Worm (Caenorhabditis elegans) whole organism, L3 larva: ENCODE measurements around the gene cts-1.

Source experiments
- ZK546.5 ChIP-seq: sonication (generic microtip); optimal IDR thresholded peaks from 2 replicates; lab custom pipeline; 2017; ENCODE audit warnings: missing biosample characterization, missing genetic modification characterization
- ama-1 ChIP-seq: fragments of 150-350 bp; optimal IDR thresholded peaks from 2 replicates; lab custom pipeline; 2018
- ceh-16 ChIP-seq: sonication (generic microtip); optimal IDR thresholded peaks from 2 replicates; lab custom pipeline; 2017; ENCODE audit warnings: missing biosample characterization, missing genetic modification characterization
- ceh-82 ChIP-seq: fragments of 150-350 bp; optimal IDR thresholded peaks from 2 replicates; lab custom pipeline; 2014; ENCODE audit warnings: missing biosample characterization, missing genetic modification characterization
- fkh-10 ChIP-seq: sonication (generic microtip); optimal IDR thresholded peaks from 2 replicates; lab custom pipeline; 2017; ENCODE audit warnings: missing biosample characterization, missing genetic modification reagents, missing genetic modification characterization
- lin-15B ChIP-seq: fragments of 150-350 bp; optimal IDR thresholded peaks from 2 replicates; lab custom pipeline; 2014; ENCODE audit warnings: missing biosample characterization, missing genetic modification characterization
- lin-39 ChIP-seq: fragments of 150-350 bp; optimal IDR thresholded peaks from 2 replicates; lab custom pipeline; 2018; ENCODE audit warnings: missing biosample characterization, missing genetic modification reagents, missing genetic modification characterization
- nhr-23 ChIP-seq: fragments of 150-350 bp; optimal IDR thresholded peaks from 2 replicates; lab custom pipeline; 2014; ENCODE audit warnings: missing biosample characterization, missing genetic modification reagents, missing genetic modification characterization
- nhr-237 ChIP-seq: fragments of 150-350 bp; optimal IDR thresholded peaks from 2 replicates; lab custom pipeline; 2014; ENCODE audit warnings: missing biosample characterization, missing genetic modification characterization
- skn-1 ChIP-seq: fragments of 150-350 bp; optimal IDR thresholded peaks from 2 replicates; lab custom pipeline; 2014; ENCODE audit warnings: missing biosample characterization, missing genetic modification characterization
- unc-62 ChIP-seq: fragments of 150-350 bp; sonication (generic microtip); optimal IDR thresholded peaks from 4 replicates; lab custom pipeline; 2014; ENCODE audit warnings: missing biosample characterization, missing genetic modification reagents, missing genetic modification characterization
- ztf-11 ChIP-seq: fragments of 150-350 bp; optimal IDR thresholded peaks from 2 replicates; lab custom pipeline; 2014; ENCODE audit warnings: missing biosample characterization, missing genetic modification characterization

DNA sequence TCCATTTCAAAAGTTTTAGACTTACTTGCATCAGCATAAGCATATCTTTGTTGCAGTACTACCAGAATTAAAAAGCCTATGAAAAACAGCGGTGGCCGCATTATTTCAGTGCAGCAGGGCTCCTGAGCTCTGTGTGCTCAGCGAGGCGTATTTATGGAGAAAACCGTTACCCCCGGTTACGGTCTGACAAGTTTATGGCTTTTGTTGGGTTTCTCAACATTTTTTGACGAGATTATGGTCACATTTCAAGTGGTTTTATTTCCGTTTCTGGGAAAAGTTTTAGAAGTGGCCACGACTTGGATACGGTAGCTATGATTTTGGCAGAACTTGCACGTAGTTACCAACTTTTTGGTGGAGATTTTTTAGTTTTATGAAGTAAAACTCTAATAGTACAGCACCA lies 17.5 kb upstream of the cts-1 start, which contains the start of gene paml-1:
- TF ChIP-seq lin-39 (tag; lab: Kevin White, UChicago) (no peak), unc-62 (GFP tag; lab: Kevin White, UChicago) (no peak), ama-1 (no peak), lin-15B (tag; lab: Kevin White, UChicago) (no peak), ztf-11 (no peak), ceh-16 (no peak), ZK546.5 (no peak), skn-1 (no peak), nhr-237 (tag; lab: Kevin White, UChicago) (no peak), nhr-23 (tag; lab: Kevin White, UChicago) (no peak), fkh-10 (GFP tag; lab: Kevin White, UChicago) (no peak), ceh-82 (tag; lab: Kevin White, UChicago) (no peak)
